Fruit fly (Drosophila melanogaster): ENCODE measurements around the gene Fur1.

Gene Fur1

dm6 chr3R:25300575-25300974, 172.3 kb downstream of the Fur1 start, which contains the start of gene CG13659:
Gene CG13659 (plus strand): TSS chr3R:25300891.
- no peak for TF ChIP-seq noc (tag; optimal IDR thresholded peaks at IDR 0.05)

- TF ChIP-seq noc (tag; optimal IDR thresholded peaks at IDR 0.05) = no peak
These were observed 173.3 kb downstream of the Fur1 start, which contains the start of gene CG31288 for dm6 chr3R:25299507-25299964. Gene CG31288 (minus strand): TSS chr3R:25299557.

DNA sequence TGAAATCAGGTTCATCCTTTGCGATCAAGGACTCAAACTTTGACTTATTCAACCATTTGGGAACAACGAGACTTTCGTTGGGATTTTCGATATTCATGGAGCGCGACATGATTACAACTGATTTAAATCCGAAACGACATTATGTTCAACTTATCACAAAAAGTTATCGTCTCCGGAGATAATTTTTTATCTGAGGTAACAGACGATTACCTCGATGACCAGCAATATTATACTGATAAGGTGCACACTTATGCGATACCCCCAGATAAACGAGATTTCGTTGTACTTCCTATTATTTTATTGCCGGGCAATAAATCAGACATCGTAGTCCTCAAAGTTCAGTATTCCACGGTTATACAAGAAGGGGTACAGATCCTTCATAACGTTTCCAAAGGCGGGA, 175.2 kb downstream of the Fur1 start, which contains the start of gene CG31097:
CG31097 (minus strand) TSS at position 101 of the 400 bp plus-strand sequence.
- TF ChIP-seq noc (tag; optimal IDR thresholded peaks at IDR 0.05) = no peak
